Fruit fly (Drosophila melanogaster) whole organism, pupa: Measurements from ENCODE around the gene Pli.

Experiments
- CG10348 ChIP-seq: fragments of 200-800 bp; sonication (Bioruptor generic); IDR thresholded peaks from 2 replicates; pipeline ENCODE4 v1.3.6; 2022; ENCODE audit warnings: missing biosample characterization, missing genetic modification characterization
- CG12605 ChIP-seq: fragments of 200-800 bp; sonication (Bioruptor generic); IDR thresholded peaks from 2 replicates; pipeline ENCODE4 v1.3.6; 2022; ENCODE audit warnings: missing biosample characterization, missing genetic modification characterization
- CG13204 ChIP-seq: fragments of 200-800 bp; sonication (Bioruptor generic); optimal IDR thresholded peaks from 2 replicates; lab custom pipeline; 2018; ENCODE audit warnings: missing biosample characterization, mild to moderate bottlenecking, missing genetic modification characterization, moderate library complexity
- CG14655 ChIP-seq: fragments of 200-800 bp; sonication (Bioruptor generic); optimal IDR thresholded peaks from 3 replicates; lab custom pipeline; 2017; ENCODE audit warnings: mild to moderate bottlenecking, missing biosample characterization, missing genetic modification reagents, missing genetic modification characterization
- CG15710 ChIP-seq: fragments of 200-800 bp; sonication (Bioruptor generic); optimal IDR thresholded peaks from 2 replicates; lab custom pipeline; 2018; ENCODE audit warnings: missing biosample characterization, mild to moderate bottlenecking, missing genetic modification characterization, moderate library complexity
- CG17806 ChIP-seq: fragments of 200-800 bp; sonication (Bioruptor generic); optimal IDR thresholded peaks from 2 replicates; lab custom pipeline; 2018; ENCODE audit warnings: missing biosample characterization, mild to moderate bottlenecking, missing genetic modification characterization, moderate library complexity
- CG32121 ChIP-seq: fragments of 200-800 bp; sonication (Bioruptor generic); IDR thresholded peaks from 2 replicates; pipeline ENCODE4 v1.3.6; 2022; ENCODE audit warnings: missing biosample characterization, missing genetic modification characterization
- CG34367 ChIP-seq: fragments of 200-800 bp; sonication (Bioruptor generic); optimal IDR thresholded peaks from 2 replicates; lab custom pipeline; 2018; ENCODE audit warnings: missing biosample characterization, mild to moderate bottlenecking, missing genetic modification characterization
- CG4496 ChIP-seq: fragments of 200-800 bp; sonication (Bioruptor generic); IDR thresholded peaks from 3 replicates; pipeline ENCODE4 v1.3.6; 2022; ENCODE audit warnings: missing biosample characterization, missing genetic modification characterization
- CG8159 ChIP-seq: fragments of 200-800 bp; sonication (Bioruptor generic); optimal IDR thresholded peaks from 3 replicates; lab custom pipeline; 2018; ENCODE audit warnings: missing biosample characterization, mild to moderate bottlenecking, missing genetic modification characterization, moderate library complexity
- CG8301 ChIP-seq: fragments of 200-800 bp; sonication (Bioruptor generic); optimal IDR thresholded peaks from 2 replicates; lab custom pipeline; 2018; ENCODE audit warnings: missing biosample characterization, mild to moderate bottlenecking, missing genetic modification characterization
- CG9948 ChIP-seq: fragments of 200-800 bp; sonication (Bioruptor generic); optimal IDR thresholded peaks from 2 replicates; lab custom pipeline; 2018; ENCODE audit warnings: missing biosample characterization, mild to moderate bottlenecking, missing genetic modification characterization, moderate library complexity
- D1 ChIP-seq: fragments of 200-800 bp; sonication (Bioruptor generic); optimal IDR thresholded peaks from 2 replicates; lab custom pipeline; 2018; ENCODE audit warnings: missing biosample characterization, mild to moderate bottlenecking, missing genetic modification characterization, moderate library complexity
- EcR ChIP-seq: fragments of 200-800 bp; sonication (Bioruptor generic); optimal IDR thresholded peaks from 3 replicates; lab custom pipeline; 2019; ENCODE audit warnings: missing biosample characterization, missing genetic modification characterization, mild to moderate bottlenecking, moderate library complexity, missing genetic modification reagents
- Ets98B ChIP-seq: fragments of 200-800 bp; sonication (Bioruptor generic); IDR thresholded peaks from 2 replicates; pipeline ENCODE4 v1.3.6; 2022; ENCODE audit warnings: missing biosample characterization, missing genetic modification characterization
- Pif1A ChIP-seq: fragments of 200-800 bp; sonication (Bioruptor generic); optimal IDR thresholded peaks from 3 replicates; lab custom pipeline; 2016; ENCODE audit warnings: missing biosample characterization, missing genetic modification characterization
- Pif1B ChIP-seq: fragments of 200-800 bp; sonication (Bioruptor generic); optimal IDR thresholded peaks from 3 replicates; lab custom pipeline; 2016; ENCODE audit warnings: missing biosample characterization, missing genetic modification characterization
- Snoo ChIP-seq: fragments of 200-800 bp; sonication (Bioruptor generic); optimal IDR thresholded peaks from 3 replicates; lab custom pipeline; 2017; ENCODE audit warnings: missing biosample characterization, mild to moderate bottlenecking, missing genetic modification characterization, inconsistent platforms
- fd96Ca ChIP-seq: fragments of 200-800 bp; sonication (Bioruptor generic); IDR thresholded peaks from 3 replicates; pipeline ENCODE4 v1.3.6; 2022; ENCODE audit warnings: missing biosample characterization, missing genetic modification characterization
- gl ChIP-seq: fragments of 200-800 bp; sonication (Bioruptor generic); optimal IDR thresholded peaks from 2 replicates; lab custom pipeline; 2018; ENCODE audit warnings: missing biosample characterization, mild to moderate bottlenecking, missing genetic modification characterization
- rn ChIP-seq: fragments of 200-800 bp; sonication (Bioruptor generic); IDR thresholded peaks from 2 replicates; pipeline ENCODE4 v1.3.6; 2022; ENCODE audit warnings: missing biosample characterization, missing genetic modification characterization

Gene Pli

dm6 chr3R:23920874-23921539 lies 31.2 kb upstream of the Pli start:
- TF ChIP-seq CG15710 (tag; lab: Kevin White, UChicago) (peak; percentile 58), CG14655 (no peak), CG8301 (tag; lab: Kevin White, UChicago) (no peak), CG8159 (peak; percentile 51), Snoo (tag; lab: Kevin White, UChicago) (peak; percentile 52), CG32121 (peak; percentile 24; the same call in 1 of the 2 replicates), CG34367 (peak; percentile 37), gl (peak; percentile 44), CG4496 (GFP tag; lab: Robert Waterston, UW) (peak; percentile 74), rn (GFP tag; lab: Robert Waterston, UW) (no peak), CG9948 (peak; percentile 33), Pif1A (GFP tag; lab: Kevin White, UChicago) (peak; percentile 6), fd96Ca (GFP tag; lab: Robert Waterston, UW) (peak; percentile 62; the same call in 2 of the 3 replicates), CG10348 (no peak), D1 (tag; lab: Kevin White, UChicago) (no peak), CG13204 (GFP tag; lab: Kevin White, UChicago) (no peak), CG17806 (tag; lab: Kevin White, UChicago) (peak; percentile 36), Ets98B (GFP tag; lab: Robert Waterston, UW) (peak; percentile 52), CG12605 (GFP tag; lab: Robert Waterston, UW) (no peak), Pif1B (GFP tag; lab: Kevin White, UChicago) (no peak), EcR (GFP tag; lab: Kevin White, UChicago) (peak; percentile 62)

dm6 chr3R:23920387-23920786 lies 30.5 kb upstream of the Pli start:
- TF ChIP-seq CG13204 (GFP tag; lab: Kevin White, UChicago): no peak
- no peak for TF ChIP-seq fd96Ca (GFP tag; lab: Robert Waterston, UW)
- TF ChIP-seq Ets98B (GFP tag; lab: Robert Waterston, UW): no peak
- no peak for TF ChIP-seq EcR (GFP tag; lab: Kevin White, UChicago)
- no peak for TF ChIP-seq gl
- no peak for TF ChIP-seq CG17806 (tag; lab: Kevin White, UChicago)

- peak; percentile 5 for TF ChIP-seq gl
- TF ChIP-seq Snoo (tag; lab: Kevin White, UChicago): no peak
- TF ChIP-seq, all 21 proteins: peak for 1
These were observed 29.5 kb upstream of the Pli start for dm6 chr3R:23919366-23919765.

- TF ChIP-seq EcR (GFP tag; lab: Kevin White, UChicago) (no peak), D1 (tag; lab: Kevin White, UChicago) (peak; percentile 82), rn (GFP tag; lab: Robert Waterston, UW) (0 out of 2 replicates have a peak, but pooled peaks have one; percentile 27), CG14655 (peak; percentile 83), CG34367 (peak; percentile 90), Pif1A (GFP tag; lab: Kevin White, UChicago) (peak; percentile 88), CG12605 (GFP tag; lab: Robert Waterston, UW) (no peak; the same call in 1 of the 2 replicates), Snoo (tag; lab: Kevin White, UChicago) (peak; percentile 82), CG10348 (no peak), Ets98B (GFP tag; lab: Robert Waterston, UW) (peak; percentile 38; the same call in 1 of the 2 replicates), CG13204 (GFP tag; lab: Kevin White, UChicago) (peak; percentile 62), CG4496 (GFP tag; lab: Robert Waterston, UW) (peak; percentile 61; the same call in 2 of the 3 replicates), CG9948 (peak; percentile 92), CG32121 (no peak), CG15710 (tag; lab: Kevin White, UChicago) (peak; percentile 91), CG8159 (peak; percentile 94), Pif1B (GFP tag; lab: Kevin White, UChicago) (peak; percentile 75), gl (peak; percentile 78), fd96Ca (GFP tag; lab: Robert Waterston, UW) (peak; percentile 70), CG17806 (tag; lab: Kevin White, UChicago) (peak; percentile 93), CG8301 (tag; lab: Kevin White, UChicago) (peak; percentile 78)
- TF ChIP-seq, all 21 proteins: peak for 17
These were observed 26.1 kb upstream of the Pli start for dm6 chr3R:23915967-23916366.

- peak; percentile 95 for TF ChIP-seq Snoo (tag; lab: Kevin White, UChicago)
- peak; percentile 94 for TF ChIP-seq CG9948
- TF ChIP-seq CG13204 (GFP tag; lab: Kevin White, UChicago): peak; percentile 94
- peak; percentile 34; the same call in 1 of the 3 replicates for TF ChIP-seq fd96Ca (GFP tag; lab: Robert Waterston, UW)
- peak; percentile 98 for TF ChIP-seq CG15710 (tag; lab: Kevin White, UChicago)
- TF ChIP-seq CG14655: peak; percentile 78
- no peak for TF ChIP-seq CG10348
- peak; percentile 66 for TF ChIP-seq CG8301 (tag; lab: Kevin White, UChicago)
- peak; percentile 45; the same call in 1 of the 2 replicates for TF ChIP-seq Ets98B (GFP tag; lab: Robert Waterston, UW)
- TF ChIP-seq Pif1A (GFP tag; lab: Kevin White, UChicago): peak; percentile 95
- peak; percentile 93 for TF ChIP-seq D1 (tag; lab: Kevin White, UChicago)
- peak; percentile 86 for TF ChIP-seq CG4496 (GFP tag; lab: Robert Waterston, UW)
- peak; percentile 96 for TF ChIP-seq CG17806 (tag; lab: Kevin White, UChicago)
- TF ChIP-seq gl: peak; percentile 91
- TF ChIP-seq CG34367: peak; percentile 96
- peak; percentile 97 for TF ChIP-seq CG8159
- no peak for TF ChIP-seq CG32121
- peak; percentile 49 for TF ChIP-seq rn (GFP tag; lab: Robert Waterston, UW)
- TF ChIP-seq Pif1B (GFP tag; lab: Kevin White, UChicago): peak; percentile 95
- peak; percentile 88 for TF ChIP-seq EcR (GFP tag; lab: Kevin White, UChicago)
- TF ChIP-seq CG12605 (GFP tag; lab: Robert Waterston, UW): peak; percentile 73
These were observed 25.2 kb upstream of the Pli start for dm6 chr3R:23915042-23915428.
